Worm (Caenorhabditis elegans) whole organism, L3 larva: Measurements from ENCODE around the gene shw-1.

Experiments used
- ZK546.5 ChIP-seq: sonication (generic microtip); optimal IDR thresholded peaks from 2 replicates; lab custom pipeline; 2017; ENCODE audit warnings: missing biosample characterization, missing genetic modification characterization
- ama-1 ChIP-seq: fragments of 150-350 bp; optimal IDR thresholded peaks from 2 replicates; lab custom pipeline; 2018
- ceh-16 ChIP-seq: sonication (generic microtip); optimal IDR thresholded peaks from 2 replicates; lab custom pipeline; 2017; ENCODE audit warnings: missing biosample characterization, missing genetic modification characterization
- elt-1 ChIP-seq: fragments of 150-350 bp; optimal IDR thresholded peaks from 2 replicates; lab custom pipeline; 2014; ENCODE audit warnings: missing biosample characterization, missing genetic modification characterization
- hmg-11 ChIP-seq: sonication (generic microtip); optimal IDR thresholded peaks from 2 replicates; lab custom pipeline; 2016; ENCODE audit warnings: missing genetic modification characterization, missing compliant biosample characterization
- lin-39 ChIP-seq: fragments of 150-350 bp; optimal IDR thresholded peaks from 2 replicates; lab custom pipeline; 2018; ENCODE audit warnings: missing biosample characterization, missing genetic modification reagents, missing genetic modification characterization
- mdl-1 ChIP-seq: fragments of 150-350 bp; optimal IDR thresholded peaks from 2 replicates; lab custom pipeline; 2014; ENCODE audit warnings: missing biosample characterization, missing genetic modification characterization
- nhr-237 ChIP-seq: fragments of 150-350 bp; optimal IDR thresholded peaks from 2 replicates; lab custom pipeline; 2014; ENCODE audit warnings: missing biosample characterization, missing genetic modification characterization
- pha-4 ChIP-seq: fragments of 150-350 bp; optimal IDR thresholded peaks from 2 replicates; lab custom pipeline; 2014; ENCODE audit warnings: missing biosample characterization, missing genetic modification reagents, missing genetic modification characterization
- tbx-2 ChIP-seq: sonication (generic microtip); optimal IDR thresholded peaks from 2 replicates; lab custom pipeline; 2016; ENCODE audit warnings: mild to moderate bottlenecking, missing genetic modification characterization, missing compliant biosample characterization
- ztf-4 ChIP-seq: fragments of 150-350 bp; optimal IDR thresholded peaks from 2 replicates; lab custom pipeline; 2014; ENCODE audit warnings: missing biosample characterization, missing genetic modification characterization

DNA sequence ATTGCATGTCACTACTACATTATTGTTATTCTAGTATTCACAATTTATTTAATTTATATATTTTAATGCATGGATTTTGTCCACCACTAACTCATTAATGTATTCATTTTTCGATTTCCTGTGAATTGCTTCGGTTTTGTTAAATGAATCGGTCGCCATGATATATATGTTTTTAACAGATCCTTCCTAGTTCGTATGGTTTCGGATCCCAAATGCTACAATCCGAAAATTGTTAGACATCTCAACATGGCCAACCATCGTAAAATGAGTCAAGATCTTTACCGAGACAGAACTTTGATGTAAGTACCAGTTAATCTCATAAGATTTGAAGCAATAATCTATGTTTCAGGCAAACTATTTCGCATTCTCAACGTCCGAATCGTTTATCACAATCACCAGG lies 48.2 kb downstream of the shw-1 start:
- TF ChIP-seq lin-39: no peak
- TF ChIP-seq ztf-4 (tag; lab: Kevin White, UChicago): no peak
- no peak for TF ChIP-seq ceh-16 (tag; lab: Kevin White, UChicago)
- no peak for TF ChIP-seq mdl-1 (tag; lab: Kevin White, UChicago)
- TF ChIP-seq hmg-11 (tag; lab: Kevin White, UChicago): no peak
- TF ChIP-seq pha-4 (tag; lab: Kevin White, UChicago): no peak
- no peak for TF ChIP-seq nhr-237 (tag; lab: Kevin White, UChicago)
- TF ChIP-seq ama-1 (lab: Kevin White, UChicago): no peak
- TF ChIP-seq tbx-2 (tag; lab: Kevin White, UChicago): no peak
- TF ChIP-seq ZK546.5 (tag; lab: Kevin White, UChicago): no peak
- TF ChIP-seq elt-1: no peak
